Worm (Caenorhabditis elegans): ENCODE data around the gene clc-21.

DNA sequence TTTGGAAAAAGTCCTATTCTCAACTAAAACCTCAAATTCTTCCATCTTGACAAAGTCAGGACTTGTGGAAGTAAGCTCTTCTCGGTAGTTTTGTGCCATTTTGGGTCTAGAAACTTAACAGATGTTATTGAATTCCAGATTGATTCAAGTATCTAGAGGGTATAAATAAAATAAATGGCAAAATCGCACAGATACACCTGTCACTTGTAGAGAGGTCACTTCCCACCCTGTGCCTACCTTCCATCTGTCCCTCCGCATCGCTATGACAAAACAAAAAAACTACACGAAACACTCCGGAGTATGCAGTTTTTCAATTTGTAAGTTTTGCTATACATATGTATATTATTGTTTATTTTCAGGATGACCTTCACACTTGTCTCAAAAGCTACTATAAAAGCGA is 37.0 kb upstream of the clc-21 start, which contains the start of gene Y20C6A.4:
- TF ChIP-seq pha-4 (tag; optimal IDR thresholded peaks at IDR 0.05) (no peak), ztf-4 (tag; optimal IDR thresholded peaks at IDR 0.05) (no peak), unc-39 (tag; optimal IDR thresholded peaks at IDR 0.05) (no peak), aly-2 (tag; optimal IDR thresholded peaks at IDR 0.05) (no peak), nfya-1 (tag; optimal IDR thresholded peaks at IDR 0.05; ENCODE audit: insufficient read depth) (no peak), fos-1 (tag; optimal IDR thresholded peaks at IDR 0.05) (no peak), mml-1 (tag; optimal IDR thresholded peaks at IDR 0.05) (no peak), ceh-82 (tag; optimal IDR thresholded peaks at IDR 0.05) (no peak), tbx-2 (tag; optimal IDR thresholded peaks at IDR 0.05) (no peak), nhr-12 (tag; optimal IDR thresholded peaks at IDR 0.05) (no peak)

All from whole organism, L3 larva.